Worm (Caenorhabditis elegans): Measurements from ENCODE around the gene upp-1.

ce11 chrIII:7608223-7608622 is 34.7 kb downstream of the upp-1 start, which contains the start of gene T04A6.3:
- TF ChIP-seq F13C5.2 (tag; optimal IDR thresholded peaks at IDR 0.05) (no peak), ceh-13 (GFP tag; optimal IDR thresholded peaks at IDR 0.05) (no peak), ama-1 (optimal IDR thresholded peaks at IDR 0.05) (no peak), hnd-1 (tag; optimal IDR thresholded peaks at IDR 0.05) (no peak), ceh-36 (tag; optimal IDR thresholded peaks at IDR 0.05) (no peak), tra-4 (tag; optimal IDR thresholded peaks at IDR 0.05) (no peak), flt-1 (GFP tag; IDR thresholded peaks at IDR 0.05) (no peak), B0310.2 (tag; optimal IDR thresholded peaks at IDR 0.05) (no peak), aly-1 (tag; optimal IDR thresholded peaks at IDR 0.05) (no peak), tbx-11 (GFP tag; IDR thresholded peaks at IDR 0.05) (no peak), scrt-1 (GFP tag; IDR thresholded peaks at IDR 0.05) (no peak)
